Worm (Caenorhabditis elegans): Measurements from ENCODE around the gene egl-20.
"Not testable (repeated sequence)": the region's sequence is repeated elsewhere in the genome, so short reads cannot be mapped to it uniquely, and the experiment has no call there.

egl-20 gene

DNA sequence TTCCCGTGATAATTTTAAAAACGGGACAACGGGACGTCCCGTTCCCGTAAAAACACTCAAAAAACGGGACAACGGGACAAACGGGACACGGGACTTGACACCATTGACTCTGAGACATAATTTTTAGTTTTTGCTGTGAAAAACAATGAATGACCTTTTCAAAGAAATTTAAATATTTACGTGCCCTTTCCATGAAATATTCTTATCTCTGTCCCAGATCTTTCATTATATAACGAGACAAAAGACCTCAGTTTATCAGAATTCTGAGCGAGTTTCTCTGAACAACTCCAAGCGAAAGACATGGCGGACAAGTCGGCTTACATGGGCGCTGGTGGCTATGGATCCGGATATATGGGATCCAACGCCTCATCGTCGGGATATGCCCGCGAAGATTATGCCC, 28.4 kb upstream of the egl-20 start, which contains the start of gene nspd-2:
Gene nspd-2 (plus strand): TSS at position 301 of the 400 bp plus-strand sequence.
- TF ChIP-seq C08G9.2 (tag; optimal IDR thresholded peaks at IDR 0.05) (no peak), ceh-30 (tag; optimal IDR thresholded peaks at IDR 0.05) (no peak), ceh-19 (GFP tag; optimal IDR thresholded peaks at IDR 0.05) (no peak), pqm-1 (tag; optimal IDR thresholded peaks at IDR 0.05) (no peak), pat-9 (tag; optimal IDR thresholded peaks at IDR 0.05) (no peak), ceh-48 (tag; optimal IDR thresholded peaks at IDR 0.05) (no peak), ceh-6 (GFP tag; optimal IDR thresholded peaks at IDR 0.05) (no peak), gmeb-2 (tag; optimal IDR thresholded peaks at IDR 0.05) (no peak), mec-3 (tag; optimal IDR thresholded peaks at IDR 0.05; ENCODE audit: borderline replicate concordance) (no peak), tbx-7 (tag; optimal IDR thresholded peaks at IDR 0.05) (no peak), unc-86 (tag; optimal IDR thresholded peaks at IDR 0.05) (no peak), ceh-45 (GFP tag; IDR thresholded peaks at IDR 0.05) (no peak), fkh-10 (GFP tag; optimal IDR thresholded peaks at IDR 0.05) (no peak), ceh-34 (tag; optimal IDR thresholded peaks at IDR 0.05) (no peak), eyg-1 (tag; optimal IDR thresholded peaks at IDR 0.05) (no peak), nhr-11 (tag; optimal IDR thresholded peaks at IDR 0.05) (no peak), ttx-3 (tag; optimal IDR thresholded peaks at IDR 0.05) (no peak), ama-1 (optimal IDR thresholded peaks at IDR 0.05) (no peak), hlh-6 (tag; optimal IDR thresholded peaks at IDR 0.05) (no peak), lim-6 (tag; optimal IDR thresholded peaks at IDR 0.05) (no peak)

- no peak for TF ChIP-seq ceh-18 (tag; optimal IDR thresholded peaks at IDR 0.05)
- no peak for TF ChIP-seq fkh-10 (GFP tag; optimal IDR thresholded peaks at IDR 0.05)
- TF ChIP-seq ceh-22 (tag; optimal IDR thresholded peaks at IDR 0.05): no peak
- TF ChIP-seq elt-2 (tag; optimal IDR thresholded peaks at IDR 0.05): no peak
- no peak for TF ChIP-seq T23F11.4 (GFP tag; optimal IDR thresholded peaks at IDR 0.05)
- no peak for TF ChIP-seq che-1 (tag; optimal IDR thresholded peaks at IDR 0.05)
- no peak for TF ChIP-seq pag-3 (tag; optimal IDR thresholded peaks at IDR 0.05; ENCODE audit: borderline replicate concordance)
- no peak for TF ChIP-seq odd-2 (tag; optimal IDR thresholded peaks at IDR 0.05)
- TF ChIP-seq ceh-45 (GFP tag; IDR thresholded peaks at IDR 0.05): no peak
- no peak for TF ChIP-seq ref-2 (tag; optimal IDR thresholded peaks at IDR 0.05)
- no peak for TF ChIP-seq sox-2 (GFP tag; IDR thresholded peaks at IDR 0.05)
Observed at ce11 chrIV:9842071-9842470, 26.7 kb upstream of the egl-20 start, which contains the start of gene K07F5.17. Gene K07F5.17 (plus strand): TSS chrIV:9842371.

ce11 chrIV:9840984-9841590, 25.8 kb upstream of the egl-20 start, which contains the start of the genes kin-24 and msp-56:
Gene kin-24 (minus strand): TSS chrIV:9841084.
Gene msp-56 (plus strand): TSS chrIV:9841540.
- TF ChIP-seq C38D4.7 (GFP tag; optimal IDR thresholded peaks at IDR 0.05) (no peak), pha-4 (tag; optimal IDR thresholded peaks at IDR 0.05) (no peak), T23F11.4 (GFP tag; optimal IDR thresholded peaks at IDR 0.05) (no peak), sox-2 (GFP tag; IDR thresholded peaks at IDR 0.05) (no peak), hlh-15 (tag; optimal IDR thresholded peaks at IDR 0.05) (no peak), K02D7.2 (tag; optimal IDR thresholded peaks at IDR 0.05) (no peak), hlh-30 (tag; optimal IDR thresholded peaks at IDR 0.05; ENCODE audit: insufficient read depth) (no peak), ref-2 (tag; optimal IDR thresholded peaks at IDR 0.05) (no peak), fkh-6 (tag; optimal IDR thresholded peaks at IDR 0.05) (no peak), ceh-14 (tag; optimal IDR thresholded peaks at IDR 0.05) (no peak), unc-3 (GFP tag; conservative IDR thresholded peaks at IDR 0.05) (no peak), unc-3 (tag; optimal IDR thresholded peaks at IDR 0.05) (no peak), ama-1 (optimal IDR thresholded peaks at IDR 0.05) (no peak)

DNA sequence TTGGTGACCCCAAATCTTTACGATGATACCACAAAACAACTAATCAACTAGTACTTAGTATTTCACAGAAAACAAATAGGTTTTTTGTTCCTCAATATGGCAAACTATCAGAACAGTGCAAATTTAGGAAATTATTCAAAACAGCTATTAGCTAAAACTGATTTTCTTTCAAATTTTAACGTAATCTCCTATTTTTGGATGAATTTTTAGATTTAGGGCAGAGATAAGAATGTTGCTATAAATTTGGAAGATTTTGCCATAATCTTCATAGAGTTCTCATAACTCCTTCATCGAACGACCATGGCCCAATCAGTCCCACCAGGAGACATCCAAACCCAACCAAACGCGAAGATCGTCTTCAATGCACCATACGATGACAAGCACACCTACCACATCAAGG, 22.0 kb upstream of the egl-20 start, which contains the start of gene msp-10:
Gene msp-10 (plus strand): TSS at position 301 of the 400 bp plus-strand sequence.
- not testable (repeated sequence) for TF ChIP-seq ets-4, lin-11, ttx-3 (tag; optimal IDR thresholded peaks at IDR 0.05)

Measured in whole organism, late embryonic.